Worm (Caenorhabditis elegans) whole organism, L1 larva: ENCODE results near the gene C52B9.8.
A peak's percentile ranks its signal among the peaks of the same experiment; 100 is the strongest.

Experiments used
- F16B12.6 ChIP-seq: fragments of 150-350 bp; optimal IDR thresholded peaks from 2 replicates; lab custom pipeline; 2014; ENCODE audit warnings: missing biosample characterization, missing genetic modification characterization
- aha-1 ChIP-seq: fragments of 150-350 bp; optimal IDR thresholded peaks from 2 replicates; lab custom pipeline; 2014; ENCODE audit warnings: missing biosample characterization, missing genetic modification characterization
- aly-2 ChIP-seq: fragments of 150-350 bp; optimal IDR thresholded peaks from 2 replicates; lab custom pipeline; 2014; ENCODE audit warnings: missing biosample characterization, missing genetic modification characterization
- ama-1 ChIP-seq: fragments of 150-350 bp; optimal IDR thresholded peaks from 2 replicates; lab custom pipeline; 2014
- ceh-8 ChIP-seq: fragments of 200-800 bp; sonication (Bioruptor generic); optimal IDR thresholded peaks from 2 replicates; lab custom pipeline; 2018; ENCODE audit warnings: mild to moderate bottlenecking, missing genetic modification characterization, moderate library complexity, missing compliant biosample characterization
- ceh-82 ChIP-seq, 3 experiments: fragments of 150-350 bp in 1 of 3; sonication (generic microtip) in 2 of 3; optimal IDR thresholded peaks; 2 replicates each; lab custom pipeline; 2014 to 2017; ENCODE audit warnings: missing biosample characterization in 3 of 3, missing genetic modification characterization in 3 of 3
- ceh-90 ChIP-seq: sonication (generic microtip); optimal IDR thresholded peaks from 2 replicates; lab custom pipeline; 2016; ENCODE audit warnings: missing genetic modification characterization, missing compliant biosample characterization
- dpl-1 ChIP-seq, 3 experiments: fragments of 150-350 bp in 2 of 3; sonication (generic microtip) in 1 of 3; optimal IDR thresholded peaks; 2 replicates each; lab custom pipeline; 2014 to 2017; ENCODE audit warnings: missing biosample characterization in 3 of 3, missing genetic modification characterization in 3 of 3, missing genetic modification reagents in 3 of 3
- dsc-1 ChIP-seq: sonication (generic microtip); optimal IDR thresholded peaks from 2 replicates; lab custom pipeline; 2016; ENCODE audit warnings: mild to moderate bottlenecking, missing genetic modification characterization, missing compliant biosample characterization
- efl-1 ChIP-seq, 4 experiments: fragments of 150-350 bp; optimal IDR thresholded peaks in 3 of 4; peaks in 1 of 4; 1 replicate in 1 of 4; 2 replicates in 3 of 4; lab custom pipeline; 2014; ENCODE audit warnings: missing biosample characterization in 2 of 4, missing genetic modification characterization in 2 of 4, missing genetic modification reagents in 2 of 4
- egl-27 ChIP-seq, 2 experiments: fragments of 150-350 bp in 1 of 2; sonication (generic microtip); optimal IDR thresholded peaks; 3 replicates each; lab custom pipeline; 2017 to 2018; ENCODE audit warnings: missing biosample characterization in 2 of 2, missing genetic modification characterization in 2 of 2, missing genetic modification reagents in 2 of 2
- fkh-10 ChIP-seq: sonication (generic microtip); optimal IDR thresholded peaks from 2 replicates; lab custom pipeline; 2017; ENCODE audit warnings: missing biosample characterization, missing genetic modification reagents, missing genetic modification characterization
- fkh-4 ChIP-seq: sonication (generic microtip); optimal IDR thresholded peaks from 2 replicates; lab custom pipeline; 2016; ENCODE audit warnings: missing compliant biosample characterization, missing genetic modification characterization, borderline replicate concordance
- hlh-4 ChIP-seq: sonication (generic microtip); optimal IDR thresholded peaks from 2 replicates; lab custom pipeline; 2016; ENCODE audit warnings: mild to moderate bottlenecking, missing genetic modification characterization, missing compliant biosample characterization
- hpl-2 ChIP-seq: fragments of 150-350 bp; optimal IDR thresholded peaks from 2 replicates; lab custom pipeline; 2014; ENCODE audit warnings: missing biosample characterization, missing genetic modification reagents, missing genetic modification characterization
- jun-1 ChIP-seq: fragments of 150-350 bp; optimal IDR thresholded peaks from 2 replicates; lab custom pipeline; 2014; ENCODE audit warnings: missing biosample characterization, missing genetic modification reagents, missing genetic modification characterization
- lin-14 ChIP-seq: fragments of 200-800 bp; sonication (Bioruptor generic); optimal IDR thresholded peaks from 2 replicates; lab custom pipeline; 2018; ENCODE audit warnings: mild to moderate bottlenecking, missing genetic modification characterization, moderate library complexity, missing compliant biosample characterization
- lin-15B ChIP-seq: fragments of 150-350 bp; sonication (generic microtip); optimal IDR thresholded peaks from 3 replicates; lab custom pipeline; 2014; ENCODE audit warnings: missing biosample characterization, missing genetic modification characterization
- lin-35 ChIP-seq, 2 experiments: fragments of 150-350 bp; optimal IDR thresholded peaks; 2 replicates each; lab custom pipeline; 2014; ENCODE audit warnings: missing biosample characterization in 2 of 2, missing genetic modification characterization in 2 of 2, missing genetic modification reagents in 2 of 2
- mdl-1 ChIP-seq, 2 experiments: fragments of 150-350 bp; optimal IDR thresholded peaks; 2 replicates each; lab custom pipeline; 2014 to 2017; ENCODE audit warnings: missing biosample characterization in 2 of 2, missing genetic modification characterization in 2 of 2, inconsistent platforms in 1 of 2
- mef-2 ChIP-seq: fragments of 150-350 bp; optimal IDR thresholded peaks from 2 replicates; lab custom pipeline; 2014; ENCODE audit warnings: missing biosample characterization, missing genetic modification characterization
- nhr-11 ChIP-seq: fragments of 150-350 bp; optimal IDR thresholded peaks from 2 replicates; lab custom pipeline; 2014; ENCODE audit warnings: missing biosample characterization, missing genetic modification characterization
- nhr-12 ChIP-seq: sonication (generic microtip); optimal IDR thresholded peaks from 2 replicates; lab custom pipeline; 2017; ENCODE audit warnings: missing biosample characterization, missing genetic modification characterization
- nhr-19 ChIP-seq: fragments of 200-800 bp; sonication (Bioruptor generic); conservative IDR thresholded peaks from 2 replicates; pipeline ENCODE4 v1.3.6; 2022; ENCODE audit warnings: missing genetic modification characterization, missing compliant biosample characterization
- nhr-20 ChIP-seq: sonication (generic microtip); optimal IDR thresholded peaks from 2 replicates; lab custom pipeline; 2016; ENCODE audit warnings: mild to moderate bottlenecking, missing genetic modification characterization, missing compliant biosample characterization
- nhr-237 ChIP-seq: fragments of 150-350 bp; optimal IDR thresholded peaks from 2 replicates; lab custom pipeline; 2014; ENCODE audit warnings: missing biosample characterization, missing genetic modification characterization
- nhr-28 ChIP-seq: fragments of 150-350 bp; optimal IDR thresholded peaks from 2 replicates; lab custom pipeline; 2014; ENCODE audit warnings: missing biosample characterization, missing genetic modification characterization
- nhr-47 ChIP-seq: sonication (generic microtip); optimal IDR thresholded peaks from 2 replicates; lab custom pipeline; 2016; ENCODE audit warnings: mild to moderate bottlenecking, missing genetic modification characterization, moderate library complexity, missing compliant biosample characterization
- nhr-71 ChIP-seq: sonication (generic microtip); optimal IDR thresholded peaks from 2 replicates; lab custom pipeline; 2016; ENCODE audit warnings: mild to moderate bottlenecking, missing genetic modification characterization, moderate library complexity, missing compliant biosample characterization
- nhr-77 ChIP-seq: fragments of 150-350 bp; optimal IDR thresholded peaks from 2 replicates; lab custom pipeline; 2014; ENCODE audit warnings: missing biosample characterization, missing genetic modification characterization
- nhr-90 ChIP-seq: sonication (generic microtip); optimal IDR thresholded peaks from 2 replicates; lab custom pipeline; 2016; ENCODE audit warnings: mild to moderate bottlenecking, missing genetic modification characterization, missing compliant biosample characterization; ENCODE audit not compliant: poor library complexity
- pag-3 ChIP-seq: sonication (generic microtip); optimal IDR thresholded peaks from 2 replicates; lab custom pipeline; 2017; ENCODE audit warnings: missing genetic modification characterization, mild to moderate bottlenecking, missing compliant biosample characterization, antibody characterized with exemption, borderline replicate concordance; ENCODE audit not compliant: insufficient read depth
- pax-3 ChIP-seq: fragments of 200-800 bp; sonication (Bioruptor generic); optimal IDR thresholded peaks from 2 replicates; lab custom pipeline; 2018; ENCODE audit warnings: mild to moderate bottlenecking, missing genetic modification characterization, moderate library complexity, missing compliant biosample characterization
- rnt-1 ChIP-seq: sonication (generic microtip); optimal IDR thresholded peaks from 2 replicates; lab custom pipeline; 2016; ENCODE audit warnings: mild to moderate bottlenecking, missing genetic modification characterization, moderate library complexity, missing compliant biosample characterization
- skn-1 ChIP-seq: fragments of 150-350 bp; optimal IDR thresholded peaks from 2 replicates; lab custom pipeline; 2014; ENCODE audit warnings: missing biosample characterization, missing genetic modification characterization
- snu-23 ChIP-seq: sonication (generic microtip); optimal IDR thresholded peaks from 2 replicates; lab custom pipeline; 2016; ENCODE audit warnings: missing genetic modification characterization, missing compliant biosample characterization
- sox-4 ChIP-seq: sonication (generic microtip); optimal IDR thresholded peaks from 2 replicates; lab custom pipeline; 2016; ENCODE audit warnings: missing genetic modification characterization, missing compliant biosample characterization
- swsn-7 ChIP-seq: sonication (generic microtip); optimal IDR thresholded peaks from 2 replicates; lab custom pipeline; 2016; ENCODE audit warnings: missing genetic modification characterization, missing compliant biosample characterization
- tlp-1 ChIP-seq: fragments of 150-350 bp; optimal IDR thresholded peaks from 2 replicates; lab custom pipeline; 2014; ENCODE audit warnings: missing biosample characterization, missing genetic modification characterization
- unc-30 ChIP-seq: sonication (generic microtip); optimal IDR thresholded peaks from 2 replicates; lab custom pipeline; 2017; ENCODE audit warnings: missing biosample characterization, missing genetic modification characterization
- unc-86 ChIP-seq: sonication (generic microtip); optimal IDR thresholded peaks from 2 replicates; lab custom pipeline; 2016; ENCODE audit warnings: missing genetic modification characterization, missing compliant biosample characterization
- unc-98 ChIP-seq: fragments of 200-800 bp; sonication (Bioruptor generic); IDR thresholded peaks from 2 replicates; pipeline ENCODE4 v1.3.6; 2022; ENCODE audit warnings: missing genetic modification characterization, missing compliant biosample characterization
- vab-15 ChIP-seq: sonication (generic microtip); optimal IDR thresholded peaks from 2 replicates; lab custom pipeline; 2017; ENCODE audit warnings: missing genotype, mild to moderate bottlenecking, missing genetic modification characterization, missing compliant biosample characterization
- zag-1 ChIP-seq: fragments of 150-350 bp; optimal IDR thresholded peaks from 2 replicates; lab custom pipeline; 2014; ENCODE audit warnings: missing biosample characterization, missing genetic modification characterization
- ztf-11 ChIP-seq, 2 experiments: sonication (generic microtip); optimal IDR thresholded peaks; 2 replicates each; lab custom pipeline; 2016 to 2017; ENCODE audit warnings: missing genetic modification characterization in 2 of 2, missing biosample characterization in 1 of 2, missing compliant biosample characterization in 1 of 2

Gene C52B9.8

ce11 chrX:4303200-4303599 lies 8.4 kb downstream of the C52B9.8 start:
- TF ChIP-seq lin-15B (no peak), tlp-1 (tag; lab: Kevin White, UChicago) (no peak), nhr-77 (tag; lab: Kevin White, UChicago) (no peak), lin-35 (GFP tag; optimal IDR thresholded peaks at IDR 0.05; lab: Kevin White, UChicago) (no peak), vab-15 (tag; lab: Kevin White, UChicago) (no peak), mef-2 (tag; lab: Kevin White, UChicago) (no peak), hpl-2 (GFP tag; lab: Kevin White, UChicago) (no peak), unc-30 (tag; lab: Kevin White, UChicago) (no peak), unc-98 (GFP tag; lab: Robert Waterston, UW) (no peak), nhr-237 (tag; lab: Kevin White, UChicago) (no peak), jun-1 (no peak), pax-3 (tag; lab: Kevin White, UChicago) (no peak), nhr-12 (no peak), ceh-90 (no peak), aha-1 (tag; lab: Kevin White, UChicago) (no peak), swsn-7 (no peak), nhr-11 (tag; lab: Kevin White, UChicago) (no peak)

ce11 chrX:4297452-4297851 lies 14.1 kb downstream of the C52B9.8 start, which contains the start of gene paf-2:
paf-2 (minus strand) TSS chrX:4297741.
- TF ChIP-seq nhr-47 (tag; lab: Kevin White, UChicago) (no peak), mdl-1 (tag; optimal IDR thresholded peaks at IDR 0.05; lab: Kevin White, UChicago) (no peak), F16B12.6 (tag; lab: Kevin White, UChicago) (no peak), pag-3 (tag; lab: Kevin White, UChicago) (no peak), fkh-10 (GFP tag; lab: Kevin White, UChicago) (peak; percentile 66), egl-27 (tag; optimal IDR thresholded peaks at IDR 0.05; lab: Kevin White, UChicago) (no peak), ceh-82 (tag; optimal IDR thresholded peaks at IDR 0.05; lab: Kevin White, UChicago) (peak in 1 of 3 experiments; percentile 19), unc-86 (tag; lab: Kevin White, UChicago) (no peak), ceh-8 (GFP tag; lab: Kevin White, UChicago) (no peak), aly-2 (tag; lab: Kevin White, UChicago) (peak; percentile 17), zag-1 (tag; lab: Kevin White, UChicago) (no peak), lin-14 (peak; percentile 59), dpl-1 (GFP tag; optimal IDR thresholded peaks at IDR 0.05; lab: Kevin White, UChicago) (no peak), efl-1 (optimal IDR thresholded peaks at IDR 0.05; lab: Kevin White, UChicago) (no peak), efl-1 (GFP tag; optimal IDR thresholded peaks at IDR 0.05 in 1 of 2; lab: Kevin White, UChicago) (peak in 1 of 2 experiments; percentile 78), sox-4 (no peak), unc-30 (tag; lab: Kevin White, UChicago) (no peak), nhr-28 (tag; lab: Kevin White, UChicago) (no peak)

ce11 chrX:4295917-4296316 lies 15.7 kb downstream of the C52B9.8 start:
- TF ChIP-seq dsc-1 (tag; lab: Kevin White, UChicago): peak; percentile 96
- no peak for TF ChIP-seq hlh-4 (tag; lab: Kevin White, UChicago)
- TF ChIP-seq fkh-4 (tag; lab: Kevin White, UChicago): peak; percentile 86
- no peak for TF ChIP-seq lin-35 (GFP tag; optimal IDR thresholded peaks at IDR 0.05; lab: Kevin White, UChicago)

DNA sequence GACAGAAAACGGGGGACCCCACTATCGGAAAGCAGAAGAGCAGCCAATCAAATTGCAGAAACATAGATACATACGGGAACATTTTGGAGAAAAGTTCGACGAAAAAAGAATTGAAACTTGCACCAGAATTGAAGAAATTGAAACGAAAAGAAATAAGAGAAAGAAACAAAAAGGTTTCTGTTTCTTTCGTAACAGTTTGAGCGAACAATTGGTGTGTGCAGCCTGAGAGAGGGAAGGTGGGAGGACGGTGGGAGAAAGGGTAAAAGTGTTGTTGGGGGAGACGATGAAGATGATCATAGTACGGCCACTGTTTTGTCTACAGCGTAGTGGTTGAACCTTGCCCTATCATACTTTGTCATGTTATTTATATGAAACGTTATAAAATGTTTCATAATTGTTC lies 16.6 kb downstream of the C52B9.8 start:
- TF ChIP-seq ama-1 (lab: Kevin White, UChicago) (no peak), nhr-20 (peak; percentile 26), nhr-71 (peak; percentile 33), skn-1 (tag; lab: Kevin White, UChicago) (no peak), unc-30 (tag; lab: Kevin White, UChicago) (no peak), lin-14 (peak; percentile 59), nhr-19 (GFP tag; lab: Robert Waterston, UW) (peak; percentile 48), rnt-1 (tag; lab: Kevin White, UChicago) (peak; percentile 44), snu-23 (GFP tag; lab: Kevin White, UChicago) (peak; percentile 38), fkh-4 (tag; lab: Kevin White, UChicago) (no peak), ztf-11 (tag; optimal IDR thresholded peaks at IDR 0.05; lab: Kevin White, UChicago) (no peak), nhr-90 (peak; percentile 2)
